Worm (Caenorhabditis elegans): ENCODE measurements around the gene abt-1.

DNA sequence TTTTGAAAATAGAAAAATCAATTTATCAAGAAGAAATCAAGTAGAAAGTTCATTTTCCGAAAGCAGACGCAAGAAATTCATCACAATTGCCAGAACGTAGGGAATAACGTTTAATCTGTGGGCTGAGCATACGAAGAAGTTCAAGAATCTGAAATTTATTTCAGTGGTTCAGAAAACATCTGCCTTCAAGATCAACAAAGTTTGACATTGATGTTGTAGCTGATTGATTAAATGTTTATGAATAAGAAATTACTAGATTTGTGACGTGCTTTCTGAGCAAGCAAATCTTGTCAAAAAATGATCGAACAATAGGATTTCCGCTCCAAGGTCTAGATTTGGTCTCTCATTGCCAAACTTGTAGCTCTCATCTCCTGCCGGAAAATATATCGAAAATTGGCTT lies 8.5 kb downstream of the abt-1 start, which contains the start of gene K04D7.6:
- no peak for TF ChIP-seq hlh-30 (tag; optimal IDR thresholded peaks at IDR 0.05; ENCODE audit: insufficient read depth)
- TF ChIP-seq lin-38 (GFP tag; IDR thresholded peaks at IDR 0.05), result no peak
- no peak for TF ChIP-seq mxl-3 (GFP tag; optimal IDR thresholded peaks at IDR 0.05)
- no peak for TF ChIP-seq ama-1 (optimal IDR thresholded peaks at IDR 0.05)
- no peak for TF ChIP-seq jun-1 (tag; optimal IDR thresholded peaks at IDR 0.05)
